Fruit fly (Drosophila melanogaster): ENCODE measurements around the gene CG18641.
A peak's percentile ranks its signal among the peaks of the same experiment; 100 is the strongest.

The CG18641 gene

DNA sequence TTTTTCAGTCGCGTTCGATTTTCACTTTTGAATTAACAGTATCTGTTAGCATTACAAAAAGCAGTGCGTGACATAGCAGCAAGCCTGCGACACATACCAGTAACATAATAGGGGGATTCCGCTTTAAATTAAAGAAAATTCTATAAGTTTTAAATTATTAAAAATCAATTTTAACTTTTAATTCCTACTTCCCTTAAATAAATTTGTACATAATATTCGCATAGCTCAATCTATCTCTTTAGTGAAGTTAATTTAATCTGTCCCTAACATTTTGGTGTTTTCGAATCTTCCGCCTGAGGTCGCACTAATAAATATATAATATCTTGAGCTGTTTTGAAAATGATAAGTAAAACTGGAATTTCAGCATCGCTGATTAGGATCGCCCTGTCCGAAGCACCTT lies 5.4 kb upstream of the CG18641 start, which contains the start of gene CG9886 (continued):
- peak; percentile 33 for TF ChIP-seq CG8632 (GFP tag; optimal IDR thresholded peaks at IDR 0.05)
- TF ChIP-seq CG3919 (GFP tag; optimal IDR thresholded peaks at IDR 0.05) = peak; percentile 41
- peak in 1 of 2 experiments; percentile 25 for TF ChIP-seq salr (GFP tag; optimal IDR thresholded peaks at IDR 0.05)
- TF ChIP-seq net (GFP tag; optimal IDR thresholded peaks at IDR 0.05) = peak; percentile 22
- no peak for TF ChIP-seq ss (GFP tag; optimal IDR thresholded peaks at IDR 0.05)
- TF ChIP-seq CG1621 (tag; optimal IDR thresholded peaks at IDR 0.05) = no peak
- no peak for TF ChIP-seq Blimp-1 (GFP tag; optimal IDR thresholded peaks at IDR 0.05)
- no peak for TF ChIP-seq fd59A (GFP tag; optimal IDR thresholded peaks at IDR 0.05)
- peak; percentile 36 for TF ChIP-seq Sox102F (GFP tag; optimal IDR thresholded peaks at IDR 0.05)
- TF ChIP-seq CG6163 (GFP tag; IDR thresholded peaks at IDR 0.05) = 0 out of 3 replicates have a peak, but pooled peaks have one; percentile 11
- TF ChIP-seq CG15336 (GFP tag; IDR thresholded peaks at IDR 0.05) = peak; percentile 60
- no peak for TF ChIP-seq CG7368 (GFP tag; optimal IDR thresholded peaks at IDR 0.05)
- no peak for TF ChIP-seq Gug (GFP tag; IDR thresholded peaks at IDR 0.05)
- TF ChIP-seq CG10631 (GFP tag; optimal IDR thresholded peaks at IDR 0.05) = peak; percentile 43
- peak; percentile 67 for TF ChIP-seq esn (GFP tag; optimal IDR thresholded peaks at IDR 0.05)
- no peak for TF ChIP-seq CG9139 (GFP tag; optimal IDR thresholded peaks at IDR 0.05)
- no peak for TF ChIP-seq CG4318 (GFP tag; optimal IDR thresholded peaks at IDR 0.05)
- peak; percentile 33 for TF ChIP-seq topi (GFP tag; optimal IDR thresholded peaks at IDR 0.05)
- peak; percentile 47; the same call in 2 of the 3 replicates for TF ChIP-seq CG8119 (GFP tag; IDR thresholded peaks at IDR 0.05)
- peak; percentile 66 for TF ChIP-seq OdsH (GFP tag; optimal IDR thresholded peaks at IDR 0.05)
- peak; percentile 73 for TF ChIP-seq CG3032 (tag; optimal IDR thresholded peaks at IDR 0.05)
- TF ChIP-seq CG11902 (GFP tag; optimal IDR thresholded peaks at IDR 0.05) = no peak
- peak; percentile 44 for TF ChIP-seq Hr4 (GFP tag; optimal IDR thresholded peaks at IDR 0.05)
- TF ChIP-seq Hr38 (GFP tag; optimal IDR thresholded peaks at IDR 0.05) = no peak
- TF ChIP-seq achi (GFP tag; optimal IDR thresholded peaks at IDR 0.05) = peak; percentile 45
- TF ChIP-seq CG31627 (GFP tag; optimal IDR thresholded peaks at IDR 0.05) = peak; percentile 51
- TF ChIP-seq pdm3 (GFP tag; optimal IDR thresholded peaks at IDR 0.05) = peak; percentile 60
- TF ChIP-seq acj6 (GFP tag; optimal IDR thresholded peaks at IDR 0.05) = peak; percentile 55
- no peak for TF ChIP-seq dsx (GFP tag; optimal IDR thresholded peaks at IDR 0.05; ENCODE audit: poor library complexity, severe bottlenecking)
- TF ChIP-seq Eip78C (GFP tag) = peak; percentile 87
- TF ChIP-seq CG6792 (GFP tag; optimal IDR thresholded peaks at IDR 0.05) = peak; percentile 39
- TF ChIP-seq fkh (GFP tag; optimal IDR thresholded peaks at IDR 0.05) = no peak
- no peak for TF ChIP-seq Eip93F (GFP tag; optimal IDR thresholded peaks at IDR 0.05)
- no peak for TF ChIP-seq CG6808 (GFP tag; optimal IDR thresholded peaks at IDR 0.05)
- TF ChIP-seq svp (GFP tag) = peak; percentile 80
- TF ChIP-seq Smox (GFP tag; optimal IDR thresholded peaks at IDR 0.05) = peak; percentile 62

DNA sequence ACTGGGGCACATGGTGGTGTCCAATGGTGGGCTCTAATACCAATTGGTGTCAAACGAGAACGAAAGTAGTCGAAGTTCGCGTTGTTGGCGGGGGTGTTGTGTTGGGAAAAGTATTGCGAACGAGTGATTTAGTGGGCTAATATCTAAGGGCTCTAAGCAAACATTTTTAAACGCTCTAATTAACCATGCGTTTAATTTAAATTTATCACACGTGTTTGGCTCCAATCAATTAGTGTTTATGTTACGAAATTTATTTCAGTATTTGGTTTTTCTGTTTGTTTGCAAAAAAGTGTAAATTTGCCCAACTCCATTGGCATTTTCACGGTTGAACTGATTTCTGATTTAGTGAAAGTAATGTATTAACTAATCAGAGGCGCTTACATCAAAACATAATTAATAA lies 4.8 kb upstream of the CG18641 start, which contains the start of gene CG34447:
Gene CG34447, minus strand, starts transcription at position 101 of the 400 bp plus-strand sequence.
- TF ChIP-seq salr (GFP tag; optimal IDR thresholded peaks at IDR 0.05) (no peak), Sox14 (GFP tag; optimal IDR thresholded peaks at IDR 0.05) (no peak), vri (GFP tag; optimal IDR thresholded peaks at IDR 0.05) (no peak), fd59A (GFP tag; optimal IDR thresholded peaks at IDR 0.05) (no peak), CG6808 (GFP tag; optimal IDR thresholded peaks at IDR 0.05) (no peak)

DNA sequence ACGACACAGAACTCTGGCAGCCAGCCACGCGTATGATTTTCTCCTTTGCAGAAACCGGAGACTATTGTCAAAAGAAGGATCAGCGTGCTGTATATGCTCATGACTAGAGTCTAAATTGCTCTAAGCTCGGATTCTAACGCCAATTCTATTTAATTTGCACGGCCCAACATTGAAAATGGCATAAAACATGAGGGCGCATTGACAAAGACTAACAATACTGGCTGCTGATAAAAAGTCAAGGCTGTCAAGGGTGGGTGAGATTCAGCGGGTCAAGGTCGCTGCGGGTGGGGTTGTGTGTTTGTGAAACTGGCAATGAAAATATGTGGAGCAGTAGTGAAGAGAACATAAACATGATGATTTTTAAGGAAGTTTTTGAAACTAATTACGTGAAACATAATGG lies 2.7 kb upstream of the CG18641 start, which contains the start of gene CG34448:
Gene CG34448, minus strand, starts transcription at position 101 of the 400 bp plus-strand sequence.
- TF ChIP-seq esn (GFP tag; optimal IDR thresholded peaks at IDR 0.05) = no peak
- no peak for TF ChIP-seq CG3032 (tag; optimal IDR thresholded peaks at IDR 0.05)
- no peak for TF ChIP-seq Hr38 (GFP tag; optimal IDR thresholded peaks at IDR 0.05)
- no peak for TF ChIP-seq lz (GFP tag; optimal IDR thresholded peaks at IDR 0.05)
